Worm (Caenorhabditis elegans) whole organism, L4 larva: ENCODE data around the gene nlp-28.

ENCODE experiments used
- F26F4.8 ChIP-seq: fragments of 200-800 bp; sonication (Bioruptor generic); conservative IDR thresholded peaks from 2 replicates; pipeline ENCODE4 v1.3.6; 2022; ENCODE audit warnings: missing genetic modification characterization, missing compliant biosample characterization
- F37D6.2 ChIP-seq: sonication (generic microtip); optimal IDR thresholded peaks from 2 replicates; lab custom pipeline; 2016; ENCODE audit warnings: mild to moderate bottlenecking, missing genetic modification characterization, missing compliant biosample characterization
- F49E8.2 ChIP-seq: sonication (generic microtip); optimal IDR thresholded peaks from 2 replicates; lab custom pipeline; 2016; ENCODE audit warnings: missing compliant biosample characterization, mild to moderate bottlenecking, missing genetic modification characterization, borderline replicate concordance
- R02D3.7 ChIP-seq: fragments of 150-350 bp; sonication (generic microtip); optimal IDR thresholded peaks from 3 replicates; lab custom pipeline; 2014; ENCODE audit warnings: missing biosample characterization, missing genetic modification characterization
- T26A8.4 ChIP-seq: fragments of 200-800 bp; sonication (Bioruptor generic); IDR thresholded peaks from 2 replicates; pipeline ENCODE4 v1.3.6; 2022; ENCODE audit warnings: missing genetic modification characterization, missing compliant biosample characterization
- Y5F2A.4 ChIP-seq: fragments of 200-800 bp; sonication (Bioruptor generic); optimal IDR thresholded peaks from 2 replicates; lab custom pipeline; 2018; ENCODE audit warnings: mild to moderate bottlenecking, missing genetic modification characterization, missing compliant biosample characterization
- ZK337.2 ChIP-seq: fragments of 200-800 bp; sonication (Bioruptor generic); IDR thresholded peaks from 2 replicates; pipeline ENCODE4 v1.3.6; 2022; ENCODE audit warnings: missing genetic modification reagents, missing genetic modification characterization, missing compliant biosample characterization
- arid-1 ChIP-seq: fragments of 200-800 bp; sonication (Bioruptor generic); conservative IDR thresholded peaks from 2 replicates; pipeline ENCODE4 v1.3.6; 2022; ENCODE audit warnings: missing genetic modification reagents, missing genetic modification characterization, missing compliant biosample characterization
- attf-4 ChIP-seq: sonication (generic microtip); optimal IDR thresholded peaks from 3 replicates; lab custom pipeline; 2017; ENCODE audit warnings: missing biosample characterization, missing genetic modification characterization
- ceh-28 ChIP-seq: fragments of 150-350 bp; optimal IDR thresholded peaks from 2 replicates; lab custom pipeline; 2014; ENCODE audit warnings: missing biosample characterization, missing genetic modification reagents, missing genetic modification characterization
- ceh-44 ChIP-seq: fragments of 200-800 bp; sonication (Bioruptor generic); IDR thresholded peaks from 2 replicates; pipeline ENCODE4 v1.3.6; 2022; ENCODE audit warnings: missing genetic modification reagents, missing genetic modification characterization, missing compliant biosample characterization
- ceh-62 ChIP-seq: sonication (generic microtip); optimal IDR thresholded peaks from 2 replicates; lab custom pipeline; 2017; ENCODE audit warnings: missing biosample characterization, missing genetic modification characterization
- ctbp-1 ChIP-seq: fragments of 200-800 bp; sonication (Bioruptor generic); IDR thresholded peaks from 2 replicates; pipeline ENCODE4 v1.3.6; 2022; ENCODE audit warnings: missing genetic modification reagents, missing genetic modification characterization, missing compliant biosample characterization
- daf-12 ChIP-seq: fragments of 150-350 bp; optimal IDR thresholded peaks from 2 replicates; lab custom pipeline; 2014; ENCODE audit warnings: missing biosample characterization, missing genetic modification reagents, missing genetic modification characterization
- daf-19 ChIP-seq: fragments of 200-800 bp; sonication (Bioruptor generic); conservative IDR thresholded peaks from 2 replicates; pipeline ENCODE4 v1.3.6; 2022; ENCODE audit warnings: missing genetic modification characterization, missing compliant biosample characterization
- dmd-6 ChIP-seq: fragments of 200-800 bp; sonication (Bioruptor generic); IDR thresholded peaks from 2 replicates; pipeline ENCODE4 v1.3.6; 2022; ENCODE audit warnings: missing genetic modification reagents, missing genetic modification characterization, missing compliant biosample characterization
- dmd-9 ChIP-seq: fragments of 200-800 bp; sonication (Bioruptor generic); IDR thresholded peaks from 2 replicates; pipeline ENCODE4 v1.3.6; 2022; ENCODE audit warnings: missing genetic modification reagents, missing genetic modification characterization, missing compliant biosample characterization
- duxl-1 ChIP-seq: sonication (generic microtip); optimal IDR thresholded peaks from 2 replicates; lab custom pipeline; 2016; ENCODE audit warnings: mild to moderate bottlenecking, missing genetic modification characterization, moderate library complexity, missing compliant biosample characterization; ENCODE audit not compliant: poor library complexity
- dve-1 ChIP-seq: sonication (generic microtip); optimal IDR thresholded peaks from 2 replicates; lab custom pipeline; 2017; ENCODE audit warnings: antibody characterized with exemption, mild to moderate bottlenecking, missing genetic modification characterization, missing compliant biosample characterization; ENCODE audit not compliant: insufficient read depth
- egl-43 ChIP-seq: fragments of 200-800 bp; sonication (Bioruptor generic); IDR thresholded peaks from 2 replicates; pipeline ENCODE4 v1.3.6; 2022; ENCODE audit warnings: missing genetic modification reagents, missing genetic modification characterization, missing compliant biosample characterization
- gei-8 ChIP-seq: fragments of 200-800 bp; sonication (Bioruptor generic); optimal IDR thresholded peaks from 2 replicates; lab custom pipeline; 2018; ENCODE audit warnings: mild to moderate bottlenecking, missing genetic modification characterization, missing compliant biosample characterization
- hlh-11 ChIP-seq: fragments of 200-800 bp; sonication (Bioruptor generic); optimal IDR thresholded peaks from 2 replicates; lab custom pipeline; 2018; ENCODE audit warnings: mild to moderate bottlenecking, missing genetic modification characterization, missing compliant biosample characterization
- hmg-1.1 ChIP-seq: fragments of 200-800 bp; sonication (Bioruptor generic); IDR thresholded peaks from 2 replicates; pipeline ENCODE4 v1.3.6; 2022; ENCODE audit warnings: missing genetic modification reagents, missing genetic modification characterization, missing compliant biosample characterization
- lin-1 ChIP-seq: fragments of 200-800 bp; sonication (Bioruptor generic); IDR thresholded peaks from 2 replicates; pipeline ENCODE4 v1.3.6; 2022; ENCODE audit warnings: missing genetic modification reagents, missing genetic modification characterization, missing compliant biosample characterization
- lin-13 ChIP-seq: fragments of 150-350 bp; optimal IDR thresholded peaks from 2 replicates; lab custom pipeline; 2014; ENCODE audit warnings: missing biosample characterization, missing genetic modification reagents, missing genetic modification characterization
- lin-15B ChIP-seq: fragments of 150-350 bp; sonication (generic microtip); optimal IDR thresholded peaks from 3 replicates; lab custom pipeline; 2014; ENCODE audit warnings: missing biosample characterization, missing genetic modification characterization
- mdl-1 ChIP-seq, 2 experiments: fragments of 150-350 bp in 1 of 2; sonication (generic microtip) in 1 of 2; optimal IDR thresholded peaks; 2 replicates each; lab custom pipeline; 2014 to 2017; ENCODE audit warnings: missing biosample characterization in 2 of 2, missing genetic modification characterization in 2 of 2
- nhr-102 ChIP-seq: sonication (generic microtip); optimal IDR thresholded peaks from 2 replicates; lab custom pipeline; 2016; ENCODE audit warnings: mild to moderate bottlenecking, missing genetic modification characterization, moderate library complexity, missing compliant biosample characterization
- nhr-11 ChIP-seq: fragments of 150-350 bp; optimal IDR thresholded peaks from 2 replicates; lab custom pipeline; 2014; ENCODE audit warnings: missing biosample characterization, missing genetic modification characterization
- nhr-237 ChIP-seq: sonication (generic microtip); optimal IDR thresholded peaks from 2 replicates; lab custom pipeline; 2017; ENCODE audit warnings: missing biosample characterization, missing genetic modification characterization
- nhr-25 ChIP-seq: sonication (generic microtip); optimal IDR thresholded peaks from 2 replicates; lab custom pipeline; 2017; ENCODE audit warnings: missing genetic modification characterization, mild to moderate bottlenecking, missing compliant biosample characterization, antibody characterized with exemption, moderate library complexity, borderline replicate concordance; ENCODE audit not compliant: insufficient read depth
- nhr-41 ChIP-seq: fragments of 200-800 bp; sonication (Bioruptor generic); IDR thresholded peaks from 2 replicates; pipeline ENCODE4 v1.3.6; 2022; ENCODE audit warnings: missing genetic modification reagents, missing genetic modification characterization, missing compliant biosample characterization
- nhr-48 ChIP-seq: sonication (generic microtip); optimal IDR thresholded peaks from 2 replicates; lab custom pipeline; 2016; ENCODE audit warnings: mild to moderate bottlenecking, missing genetic modification characterization, missing compliant biosample characterization
- nhr-76 ChIP-seq: fragments of 150-350 bp; optimal IDR thresholded peaks from 2 replicates; lab custom pipeline; 2014; ENCODE audit warnings: missing biosample characterization, missing genetic modification characterization
- php-3 ChIP-seq: fragments of 200-800 bp; sonication (Bioruptor generic); IDR thresholded peaks from 2 replicates; pipeline ENCODE4 v1.3.6; 2022; ENCODE audit warnings: missing genetic modification reagents, missing genetic modification characterization, missing compliant biosample characterization
- saeg-2 ChIP-seq: fragments of 200-800 bp; sonication (Bioruptor generic); IDR thresholded peaks from 2 replicates; pipeline ENCODE4 v1.3.6; 2022; ENCODE audit warnings: missing genetic modification reagents, missing genetic modification characterization, missing compliant biosample characterization
- set-16 ChIP-seq: fragments of 200-800 bp; sonication (Bioruptor generic); IDR thresholded peaks from 2 replicates; pipeline ENCODE4 v1.3.6; 2022; ENCODE audit warnings: missing genetic modification reagents, missing genetic modification characterization, missing compliant biosample characterization
- skn-1 ChIP-seq: fragments of 150-350 bp; optimal IDR thresholded peaks from 2 replicates; lab custom pipeline; 2014; ENCODE audit warnings: missing biosample characterization, missing genetic modification characterization
- spr-3 ChIP-seq: fragments of 200-800 bp; sonication (Bioruptor generic); optimal IDR thresholded peaks from 2 replicates; lab custom pipeline; 2018; ENCODE audit warnings: mild to moderate bottlenecking, missing genetic modification characterization, missing compliant biosample characterization
- tag-97 ChIP-seq: fragments of 200-800 bp; sonication (Bioruptor generic); IDR thresholded peaks from 2 replicates; pipeline ENCODE4 v1.3.6; 2022; ENCODE audit warnings: missing genetic modification characterization, missing compliant biosample characterization
- unc-130 ChIP-seq: sonication (generic microtip); optimal IDR thresholded peaks from 2 replicates; lab custom pipeline; 2016; ENCODE audit warnings: missing genetic modification reagents, missing genetic modification characterization, missing compliant biosample characterization
- unc-39 ChIP-seq: sonication (generic microtip); optimal IDR thresholded peaks from 2 replicates; lab custom pipeline; 2017; ENCODE audit warnings: missing biosample characterization, missing genetic modification characterization
- zag-1 ChIP-seq: fragments of 150-350 bp; optimal IDR thresholded peaks from 2 replicates; lab custom pipeline; 2014; ENCODE audit warnings: missing biosample characterization, missing genetic modification characterization
- zfp-2 ChIP-seq: sonication (generic microtip); optimal IDR thresholded peaks from 2 replicates; lab custom pipeline; 2016; ENCODE audit warnings: mild to moderate bottlenecking, missing genetic modification characterization, missing compliant biosample characterization
- zfp-3 ChIP-seq: fragments of 200-800 bp; sonication (Bioruptor generic); conservative IDR thresholded peaks from 2 replicates; pipeline ENCODE4 v1.3.6; 2022; ENCODE audit warnings: missing genetic modification reagents, missing genetic modification characterization, missing compliant biosample characterization
- ztf-11 ChIP-seq: fragments of 150-350 bp; optimal IDR thresholded peaks from 2 replicates; lab custom pipeline; 2014; ENCODE audit warnings: missing biosample characterization, missing genetic modification characterization
- ztf-7 ChIP-seq: fragments of 150-350 bp; optimal IDR thresholded peaks from 2 replicates; lab custom pipeline; 2014; ENCODE audit warnings: missing biosample characterization, missing genetic modification characterization

Gene nlp-28

DNA sequence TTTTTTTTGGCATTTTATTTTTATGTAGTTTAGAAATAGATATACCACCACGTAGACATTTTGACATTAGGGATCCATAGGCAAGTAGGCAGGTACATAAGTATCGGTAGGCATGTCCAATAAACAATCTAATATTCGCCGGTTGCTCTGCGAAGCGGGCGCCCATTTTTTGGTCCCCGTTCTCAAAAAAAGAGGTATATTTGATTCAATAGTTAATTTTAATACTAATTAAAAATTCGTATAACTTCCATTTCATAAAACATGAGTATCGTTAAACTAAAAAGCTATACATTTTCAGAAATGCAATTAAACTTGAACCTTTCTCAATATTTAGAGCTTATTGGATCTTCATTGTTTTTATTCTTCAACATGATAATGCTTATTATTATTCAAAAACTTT lies 10.7 kb upstream of the nlp-28 start, which contains the start of gene str-83:
TSS of gene str-83 (plus strand) at position 301 of the 400 bp plus-strand sequence.
- no peak for TF ChIP-seq lin-1 (GFP tag; lab: Robert Waterston, UW)
- no peak for TF ChIP-seq ztf-11 (tag; lab: Kevin White, UChicago)
- TF ChIP-seq lin-15B (tag; lab: Kevin White, UChicago) = no peak
- TF ChIP-seq zag-1 (tag; lab: Kevin White, UChicago) = no peak
- TF ChIP-seq tag-97 (GFP tag; lab: Robert Waterston, UW) = no peak
- no peak for TF ChIP-seq egl-43 (GFP tag; lab: Robert Waterston, UW)
- no peak for TF ChIP-seq hmg-1.1 (GFP tag; lab: Robert Waterston, UW)
- TF ChIP-seq F37D6.2 = no peak
- TF ChIP-seq ctbp-1 = no peak
- TF ChIP-seq nhr-11 = no peak
- no peak for TF ChIP-seq saeg-2 (GFP tag; lab: Robert Waterston, UW)
- no peak for TF ChIP-seq gei-8
- no peak for TF ChIP-seq dve-1 (tag; lab: Kevin White, UChicago)
- TF ChIP-seq T26A8.4 (GFP tag; lab: Robert Waterston, UW) = no peak
- no peak for TF ChIP-seq nhr-48 (tag; lab: Kevin White, UChicago)
- no peak for TF ChIP-seq daf-19 (GFP tag; lab: Robert Waterston, UW)

DNA sequence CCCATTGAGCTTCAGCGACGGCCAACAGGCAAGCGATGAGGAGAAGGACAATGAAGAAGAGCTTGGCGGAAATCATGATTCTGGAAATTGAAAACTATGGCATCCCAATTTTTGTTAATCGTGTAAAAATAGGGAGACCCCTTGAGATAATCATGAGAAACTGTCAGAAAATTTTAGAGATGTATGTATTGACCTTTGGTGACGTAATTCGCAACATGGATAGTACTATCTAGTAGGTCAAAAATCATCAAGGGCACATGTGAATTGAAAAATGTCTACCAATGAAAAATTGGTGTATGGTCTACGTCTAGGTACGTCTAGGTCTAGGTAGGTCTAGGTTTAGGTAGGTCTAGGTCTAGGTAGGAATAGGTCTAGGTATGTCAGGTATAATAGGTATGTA lies 8.6 kb upstream of the nlp-28 start, which contains the start of gene nlp-34:
TSS of gene nlp-34 (minus strand) at position 82 of the 400 bp plus-strand sequence.
- TF ChIP-seq F26F4.8 (GFP tag; lab: Robert Waterston, UW) (no peak), dmd-9 (GFP tag; lab: Robert Waterston, UW) (no peak), R02D3.7 (tag; lab: Kevin White, UChicago) (no peak), php-3 (GFP tag; lab: Robert Waterston, UW) (no peak), daf-12 (tag; lab: Kevin White, UChicago) (no peak), attf-4 (tag; lab: Kevin White, UChicago) (no peak)

DNA sequence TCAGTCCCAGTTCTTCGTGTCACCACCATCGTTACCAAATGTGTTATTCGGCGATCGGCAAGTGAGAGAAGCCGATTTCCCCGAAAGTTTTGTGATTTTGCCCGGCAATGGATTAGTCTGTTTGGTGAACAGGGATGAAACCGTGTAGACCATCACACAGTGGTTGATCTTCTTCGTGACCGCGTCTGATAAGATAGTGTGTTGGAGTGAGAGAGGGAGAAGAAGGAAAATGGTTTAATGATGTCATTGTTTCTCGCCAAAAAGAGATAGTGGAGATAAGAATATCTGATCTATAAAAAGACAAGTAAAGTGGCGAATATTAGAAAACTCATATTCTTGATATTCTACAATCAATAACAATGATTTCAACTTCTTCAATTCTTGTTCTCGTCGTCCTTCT lies 7.9 kb upstream of the nlp-28 start, which contains the start of gene nlp-31:
TSS of gene nlp-31 (plus strand) at position 237 of the 400 bp plus-strand sequence.
- TF ChIP-seq hlh-11 (tag; lab: Kevin White, UChicago) = peak; percentile 79
- no peak for TF ChIP-seq ceh-44 (GFP tag; lab: Robert Waterston, UW)
- no peak for TF ChIP-seq unc-130 (GFP tag; lab: Kevin White, UChicago)
- TF ChIP-seq mdl-1 (tag; optimal IDR thresholded peaks at IDR 0.05; lab: Kevin White, UChicago) = peak in 1 of 2 experiments; percentile 75
- no peak for TF ChIP-seq ceh-62 (tag; lab: Kevin White, UChicago)
- TF ChIP-seq lin-1 (GFP tag; lab: Robert Waterston, UW) = no peak
- no peak for TF ChIP-seq Y5F2A.4 (GFP tag; lab: Kevin White, UChicago)
- TF ChIP-seq duxl-1 = no peak
- TF ChIP-seq attf-4 (tag; lab: Kevin White, UChicago) = no peak
- no peak for TF ChIP-seq ztf-11 (tag; lab: Kevin White, UChicago)
- 0 out of 2 replicates have a peak, but pooled peaks have one; percentile 17 for TF ChIP-seq dmd-6 (GFP tag; lab: Robert Waterston, UW)
- peak; percentile 29 for TF ChIP-seq nhr-102 (tag; lab: Kevin White, UChicago)
- TF ChIP-seq skn-1 (tag; lab: Kevin White, UChicago) = no peak
- no peak for TF ChIP-seq ceh-28 (tag; lab: Kevin White, UChicago)
- no peak for TF ChIP-seq spr-3 (GFP tag; lab: Kevin White, UChicago)
- TF ChIP-seq nhr-237 (tag; lab: Kevin White, UChicago) = no peak
- no peak for TF ChIP-seq F37D6.2
- no peak for TF ChIP-seq unc-39 (tag; lab: Kevin White, UChicago)
- TF ChIP-seq nhr-76 = no peak
- no peak for TF ChIP-seq set-16 (GFP tag; lab: Robert Waterston, UW)
- no peak for TF ChIP-seq lin-13 (GFP tag; lab: Kevin White, UChicago)
- no peak for TF ChIP-seq F49E8.2
- no peak for TF ChIP-seq ztf-7 (tag; lab: Kevin White, UChicago)
- TF ChIP-seq zfp-2 (tag; lab: Kevin White, UChicago) = no peak
- TF ChIP-seq nhr-48 (tag; lab: Kevin White, UChicago) = no peak
- no peak for TF ChIP-seq nhr-41 (GFP tag; lab: Robert Waterston, UW)
- TF ChIP-seq arid-1 (GFP tag; lab: Robert Waterston, UW) = no peak
- TF ChIP-seq ZK337.2 = no peak
- TF ChIP-seq ctbp-1 = no peak
- peak; percentile 74 for TF ChIP-seq nhr-25 (tag; lab: Kevin White, UChicago)
- TF ChIP-seq zfp-3 (GFP tag; lab: Robert Waterston, UW) = no peak
- peak; percentile 15 for TF ChIP-seq nhr-11
